Fruit fly (Drosophila melanogaster): ENCODE measurements around the gene CG5151.

dm6 chr3L:16192561-16193355 is 28.3 kb upstream of the CG5151 start:
- TF ChIP-seq gl (tag; optimal IDR thresholded peaks at IDR 0.05) (no peak), CG4496 (GFP tag; IDR thresholded peaks at IDR 0.05) (no peak), CG15710 (tag; optimal IDR thresholded peaks at IDR 0.05) (no peak), fd96Ca (GFP tag; IDR thresholded peaks at IDR 0.05) (no peak), CG17806 (tag; optimal IDR thresholded peaks at IDR 0.05) (no peak), rn (GFP tag; IDR thresholded peaks at IDR 0.05) (no peak), CG9948 (tag; optimal IDR thresholded peaks at IDR 0.05) (no peak)
